Fruit fly (Drosophila melanogaster) whole organism, embryonic: ENCODE results near the gene DIP1.
A peak's percentile ranks its signal among the peaks of the same experiment; 100 is the strongest.

Experiments used
- Ada2b ChIP-seq: fragments of 200-800 bp; sonication (Bioruptor generic); IDR thresholded peaks from 2 replicates; pipeline ENCODE4 v1.3.6; 2022; ENCODE audit warnings: missing biosample characterization, missing genetic modification characterization
- CG10274 ChIP-seq: fragments of 200-800 bp; sonication (Bioruptor generic); optimal IDR thresholded peaks from 3 replicates; lab custom pipeline; 2017; ENCODE audit warnings: missing biosample characterization, mild to moderate bottlenecking, missing genetic modification characterization
- CG10321 ChIP-seq: fragments of 200-800 bp; sonication (Bioruptor generic); IDR thresholded peaks from 2 replicates; pipeline ENCODE4 v1.3.6; 2022; ENCODE audit warnings: missing biosample characterization, missing genetic modification characterization
- CG10959 ChIP-seq: fragments of 200-800 bp; sonication (Bioruptor generic); IDR thresholded peaks from 2 replicates; pipeline ENCODE4 v1.3.6; 2022; ENCODE audit warnings: missing biosample characterization, missing genetic modification characterization
- CG12219 ChIP-seq: fragments of 200-800 bp; sonication (Bioruptor generic); optimal IDR thresholded peaks from 3 replicates; lab custom pipeline; 2018; ENCODE audit warnings: missing biosample characterization, mild to moderate bottlenecking, missing genetic modification characterization
- CG1233 ChIP-seq: fragments of 200-800 bp; sonication (Bioruptor generic); optimal IDR thresholded peaks from 4 replicates; lab custom pipeline; 2018; ENCODE audit warnings: missing biosample characterization, mild to moderate bottlenecking, missing genetic modification characterization
- CG13123 ChIP-seq: fragments of 200-800 bp; sonication (Bioruptor generic); optimal IDR thresholded peaks from 2 replicates; lab custom pipeline; 2016; ENCODE audit warnings: missing biosample characterization, missing genetic modification characterization
- CG15601 ChIP-seq: fragments of 200-800 bp; sonication (Bioruptor generic); optimal IDR thresholded peaks from 3 replicates; lab custom pipeline; 2019; ENCODE audit warnings: missing biosample characterization, mild to moderate bottlenecking, missing genetic modification characterization, moderate library complexity
- CG1602 ChIP-seq: fragments of 200-800 bp; sonication (Bioruptor generic); optimal IDR thresholded peaks from 3 replicates; lab custom pipeline; 2016; ENCODE audit warnings: missing biosample characterization, missing genetic modification characterization
- CG16813 ChIP-seq: fragments of 200-800 bp; sonication (Bioruptor generic); IDR thresholded peaks from 3 replicates; pipeline ENCODE4 v1.3.6; 2022; ENCODE audit warnings: missing biosample characterization, missing genetic modification characterization; ENCODE audit not compliant: partially characterized antibody
- CG17328 ChIP-seq: fragments of 200-800 bp; sonication (Bioruptor generic); IDR thresholded peaks from 2 replicates; pipeline ENCODE4 v1.3.6; 2022; ENCODE audit warnings: missing biosample characterization, missing genetic modification characterization
- CG17612 ChIP-seq: fragments of 200-800 bp; sonication (Bioruptor generic); IDR thresholded peaks from 2 replicates; pipeline ENCODE4 v1.3.6; 2022; ENCODE audit warnings: missing biosample characterization, missing genetic modification characterization
- CG2120 ChIP-seq: fragments of 200-800 bp; sonication (Bioruptor generic); optimal IDR thresholded peaks from 3 replicates; lab custom pipeline; 2016; ENCODE audit warnings: missing biosample characterization, missing genetic modification characterization
- CG31388 ChIP-seq: fragments of 200-800 bp; sonication (Bioruptor generic); optimal IDR thresholded peaks from 2 replicates; lab custom pipeline; 2016; ENCODE audit warnings: missing biosample characterization, missing genetic modification characterization
- CG3281 ChIP-seq: fragments of 200-800 bp; sonication (Bioruptor generic); optimal IDR thresholded peaks from 3 replicates; lab custom pipeline; 2017; ENCODE audit warnings: missing biosample characterization, mild to moderate bottlenecking, missing genetic modification characterization
- CG3407 ChIP-seq: fragments of 200-800 bp; sonication (Bioruptor generic); optimal IDR thresholded peaks from 2 replicates; lab custom pipeline; 2018; ENCODE audit warnings: missing biosample characterization, mild to moderate bottlenecking, missing genetic modification characterization
- CG3847 ChIP-seq: fragments of 200-800 bp; sonication (Bioruptor generic); IDR thresholded peaks from 2 replicates; pipeline ENCODE4 v1.3.6; 2022; ENCODE audit warnings: missing biosample characterization, missing genetic modification characterization
- CG4617 ChIP-seq: fragments of 200-800 bp; sonication (Bioruptor generic); optimal IDR thresholded peaks from 3 replicates; lab custom pipeline; 2016; ENCODE audit warnings: missing biosample characterization, missing genetic modification characterization, borderline replicate concordance
- CG4707 ChIP-seq: fragments of 200-800 bp; sonication (Bioruptor generic); optimal IDR thresholded peaks from 2 replicates; lab custom pipeline; 2018; ENCODE audit warnings: missing biosample characterization, mild to moderate bottlenecking, missing genetic modification characterization, moderate library complexity
- CG6272 ChIP-seq: fragments of 200-800 bp; sonication (Bioruptor generic); IDR thresholded peaks from 2 replicates; pipeline ENCODE4 v1.3.6; 2022; ENCODE audit warnings: missing biosample characterization, missing genetic modification characterization
- CG6683 ChIP-seq: fragments of 200-800 bp; sonication (Bioruptor generic); optimal IDR thresholded peaks from 2 replicates; lab custom pipeline; 2017; ENCODE audit warnings: missing biosample characterization, mild to moderate bottlenecking, missing genetic modification characterization, missing genetic modification reagents
- CG9932 ChIP-seq: fragments of 200-800 bp; sonication (Bioruptor generic); IDR thresholded peaks from 2 replicates; pipeline ENCODE4 v1.3.6; 2022; ENCODE audit warnings: missing biosample characterization, missing genetic modification characterization
- Camta ChIP-seq: fragments of 200-800 bp; sonication (Bioruptor generic); optimal IDR thresholded peaks from 2 replicates; lab custom pipeline; 2016; ENCODE audit warnings: missing biosample characterization, missing genetic modification characterization
- Dll ChIP-seq: fragments of 200-800 bp; sonication (Bioruptor generic); IDR thresholded peaks from 4 replicates; pipeline ENCODE4 v1.3.6; 2022; ENCODE audit warnings: missing biosample characterization, missing genetic modification characterization; ENCODE audit not compliant: partially characterized antibody
- Drgx ChIP-seq: fragments of 200-800 bp; sonication (Bioruptor generic); IDR thresholded peaks from 2 replicates; pipeline ENCODE4 v1.3.6; 2022; ENCODE audit warnings: missing biosample characterization, missing genetic modification characterization
- HLHmδ ChIP-seq: fragments of 200-800 bp; sonication (Bioruptor generic); optimal IDR thresholded peaks from 2 replicates; lab custom pipeline; 2018; ENCODE audit warnings: missing biosample characterization, mild to moderate bottlenecking, missing genetic modification characterization, moderate library complexity
- Hmx ChIP-seq: fragments of 200-800 bp; sonication (Bioruptor generic); optimal IDR thresholded peaks from 2 replicates; lab custom pipeline; 2016; ENCODE audit warnings: missing biosample characterization, missing genetic modification characterization
- Hr39 ChIP-seq: fragments of >200 bp; optimal IDR thresholded peaks from 2 replicates; lab custom pipeline; 2017
- Neu2 ChIP-seq: fragments of 200-800 bp; sonication (Bioruptor generic); optimal IDR thresholded peaks from 3 replicates; lab custom pipeline; 2016; ENCODE audit warnings: missing biosample characterization, missing genetic modification characterization, borderline replicate concordance
- Opbp ChIP-seq: fragments of 200-800 bp; sonication (Bioruptor generic); IDR thresholded peaks from 3 replicates; pipeline ENCODE4 v1.3.6; 2022; ENCODE audit warnings: missing biosample characterization, missing genetic modification characterization; ENCODE audit not compliant: partially characterized antibody
- Sox102F ChIP-seq: fragments of 200-800 bp; sonication (Bioruptor generic); optimal IDR thresholded peaks from 2 replicates; lab custom pipeline; 2018; ENCODE audit warnings: missing biosample characterization, mild to moderate bottlenecking, missing genetic modification characterization, moderate library complexity
- Trl ChIP-seq, 3 experiments: fragments of >200 bp in 2 of 3; fragments of 200-800 bp in 1 of 3; sonication (Bioruptor generic) in 1 of 3; optimal IDR thresholded peaks; 2 replicates in 1 of 3; 3 replicates in 2 of 3; lab custom pipeline; 2016 to 2017; ENCODE audit warnings: missing biosample characterization in 1 of 3, missing genetic modification characterization in 1 of 3
- YL-1 ChIP-seq: fragments of 200-800 bp; sonication (Bioruptor generic); optimal IDR thresholded peaks from 3 replicates; lab custom pipeline; 2017; ENCODE audit warnings: missing biosample characterization, mild to moderate bottlenecking, missing genetic modification characterization
- abd-A ChIP-seq: fragments of 200-800 bp; sonication (Bioruptor generic); optimal IDR thresholded peaks from 3 replicates; lab custom pipeline; 2019; ENCODE audit warnings: missing biosample characterization, mild to moderate bottlenecking, missing genetic modification characterization, moderate library complexity
- bcd ChIP-seq: fragments of 200-800 bp; sonication (Bioruptor generic); optimal IDR thresholded peaks from 2 replicates; lab custom pipeline; 2017; ENCODE audit warnings: missing biosample characterization, mild to moderate bottlenecking, missing genetic modification characterization
- crc ChIP-seq: fragments of 200-800 bp; sonication (Bioruptor generic); optimal IDR thresholded peaks from 2 replicates; lab custom pipeline; 2016; ENCODE audit warnings: missing biosample characterization, missing genetic modification characterization
- dan ChIP-seq: fragments of 200-800 bp; sonication (Bioruptor generic); IDR thresholded peaks from 2 replicates; pipeline ENCODE4 v1.3.6; 2022; ENCODE audit warnings: missing biosample characterization, missing genetic modification characterization
- danr ChIP-seq: fragments of 200-800 bp; sonication (Bioruptor generic); IDR thresholded peaks from 2 replicates; pipeline ENCODE4 v1.3.6; 2022; ENCODE audit warnings: missing biosample characterization, missing genetic modification characterization
- fru ChIP-seq: fragments of >200 bp; optimal IDR thresholded peaks from 2 replicates; lab custom pipeline; 2017
- ftz-f1 ChIP-seq: fragments of 200-800 bp; sonication (Bioruptor generic); optimal IDR thresholded peaks from 2 replicates; lab custom pipeline; 2016; ENCODE audit warnings: missing biosample characterization, missing genetic modification characterization
- gem ChIP-seq: fragments of 200-800 bp; sonication (Bioruptor generic); optimal IDR thresholded peaks from 2 replicates; lab custom pipeline; 2019; ENCODE audit warnings: missing biosample characterization, mild to moderate bottlenecking, missing genetic modification characterization, moderate library complexity
- hb ChIP-seq: fragments of 200-800 bp; sonication (Bioruptor generic); IDR thresholded peaks from 3 replicates; pipeline ENCODE4 v1.3.6; 2022; ENCODE audit warnings: missing biosample characterization, missing genetic modification characterization; ENCODE audit not compliant: partially characterized antibody
- lilli ChIP-seq: fragments of 200-800 bp; sonication (Bioruptor generic); optimal IDR thresholded peaks from 3 replicates; lab custom pipeline; 2016; ENCODE audit warnings: missing biosample characterization, missing genetic modification characterization
- pzg ChIP-seq: fragments of 200-800 bp; sonication (Bioruptor generic); optimal IDR thresholded peaks from 3 replicates; lab custom pipeline; 2018; ENCODE audit warnings: missing biosample characterization, mild to moderate bottlenecking, missing genetic modification characterization, moderate library complexity
- salm ChIP-seq: fragments of 200-800 bp; sonication (Bioruptor generic); optimal IDR thresholded peaks from 2 replicates; lab custom pipeline; 2018; ENCODE audit warnings: missing biosample characterization, mild to moderate bottlenecking, missing genetic modification characterization
- sens ChIP-seq: fragments of 200-800 bp; sonication (Bioruptor generic); peaks from one replicate; lab custom pipeline; 2016; ENCODE audit warnings: missing biosample characterization, missing genetic modification characterization
- stc ChIP-seq: fragments of 200-800 bp; sonication (Bioruptor generic); IDR thresholded peaks from 2 replicates; pipeline ENCODE4 v1.3.6; 2022; ENCODE audit warnings: missing biosample characterization, missing genetic modification characterization
- tll ChIP-seq, 2 experiments: fragments of 200-800 bp in 1 of 2; fragments of >200 bp in 1 of 2; sonication (Bioruptor generic) in 1 of 2; optimal IDR thresholded peaks; 2 replicates each; lab custom pipeline; 2017 to 2019; ENCODE audit warnings: missing biosample characterization in 2 of 2, missing genetic modification characterization in 2 of 2, mild to moderate bottlenecking in 1 of 2, moderate library complexity in 1 of 2
- trh ChIP-seq: fragments of 200-800 bp; sonication (Bioruptor generic); optimal IDR thresholded peaks from 2 replicates; lab custom pipeline; 2016; ENCODE audit warnings: missing biosample characterization, missing genetic modification characterization
- vvl ChIP-seq: fragments of 200-800 bp; sonication (Bioruptor generic); IDR thresholded peaks from 2 replicates; pipeline ENCODE4 v1.3.6; 2022; ENCODE audit warnings: missing biosample characterization, missing genetic modification characterization
- zfh2 ChIP-seq: fragments of 200-800 bp; sonication (Bioruptor generic); optimal IDR thresholded peaks from 2 replicates; lab custom pipeline; 2016; ENCODE audit warnings: missing biosample characterization, missing genetic modification characterization

Gene DIP1

DNA sequence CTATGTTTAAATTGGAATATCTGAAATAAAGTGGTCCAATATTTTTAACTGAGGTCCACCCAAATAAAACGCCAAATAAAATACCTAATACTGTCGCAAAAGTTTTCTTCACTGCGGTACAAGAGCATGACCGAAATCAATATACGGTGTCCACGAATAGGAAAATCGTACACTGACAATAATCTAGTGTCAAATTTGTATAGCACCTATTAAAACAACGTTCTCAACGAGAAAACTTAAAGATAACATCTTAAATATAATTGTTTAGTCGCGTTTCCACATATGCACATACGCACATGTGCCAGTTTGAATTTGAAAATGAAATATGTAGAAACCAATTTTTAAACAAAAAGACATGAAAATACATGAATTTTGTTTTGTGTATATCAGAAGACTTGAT, 1.5 kb upstream of the DIP1 start (continued):
- TF ChIP-seq HLHmδ (GFP tag; lab: Kevin White, UChicago), result no peak
- TF ChIP-seq CG6683 (GFP tag; lab: Kevin White, UChicago), result peak; percentile 23
- peak; percentile 52 for TF ChIP-seq CG2120 (GFP tag; lab: Kevin White, UChicago)
- peak; percentile 69 for TF ChIP-seq CG15601 (tag; lab: Kevin White, UChicago)
- TF ChIP-seq CG17612 (GFP tag; lab: Robert Waterston, UW), result no peak
- no peak for TF ChIP-seq CG13123 (GFP tag; lab: Kevin White, UChicago)
- TF ChIP-seq Neu2 (GFP tag; lab: Kevin White, UChicago), result peak; percentile 37
- TF ChIP-seq zfh2 (GFP tag; lab: Kevin White, UChicago), result peak; percentile 29
- peak; percentile 67 for TF ChIP-seq salm (tag; lab: Kevin White, UChicago)
- TF ChIP-seq trh (GFP tag; lab: Kevin White, UChicago), result no peak
- no peak; the same call in 1 of the 2 replicates for TF ChIP-seq CG3847 (GFP tag; lab: Robert Waterston, UW)
- TF ChIP-seq abd-A (tag; lab: Kevin White, UChicago), result no peak
- TF ChIP-seq tll (GFP tag; optimal IDR thresholded peaks at IDR 0.05; lab: Kevin White, UChicago), result no peak
- no peak for TF ChIP-seq Dll (GFP tag; lab: Robert Waterston, UW)
- no peak for TF ChIP-seq CG10321 (GFP tag; lab: Robert Waterston, UW)
- no peak for TF ChIP-seq stc (GFP tag; lab: Robert Waterston, UW)
- no peak for TF ChIP-seq Hr39 (lab: Kevin White, UChicago)
- no peak for TF ChIP-seq YL-1 (GFP tag; lab: Kevin White, UChicago)
- TF ChIP-seq CG4617 (GFP tag; lab: Kevin White, UChicago), result peak; percentile 5
- TF ChIP-seq Drgx, result no peak
- peak; percentile 86 for TF ChIP-seq gem
- no peak for TF ChIP-seq Trl (optimal IDR thresholded peaks at IDR 0.05; lab: Kevin White, UChicago)
- peak; percentile 70 for TF ChIP-seq Trl (GFP tag; optimal IDR thresholded peaks at IDR 0.05; lab: Kevin White, UChicago)
- no peak for TF ChIP-seq hb (GFP tag; lab: Robert Waterston, UW)
- TF ChIP-seq fru (lab: Kevin White, UChicago), result no peak
- peak; percentile 49 for TF ChIP-seq Camta (GFP tag; lab: Kevin White, UChicago)
- no peak for TF ChIP-seq Opbp (GFP tag; lab: Robert Waterston, UW)
- TF ChIP-seq pzg, result peak; percentile 14
- TF ChIP-seq crc (GFP tag; lab: Kevin White, UChicago), result peak; percentile 30
- TF ChIP-seq CG3281 (GFP tag; lab: Kevin White, UChicago), result peak; percentile 67
- TF ChIP-seq vvl, result no peak; the same call in none of the 2 replicates
- TF ChIP-seq bcd (GFP tag; lab: Kevin White, UChicago), result peak; percentile 53
- TF ChIP-seq CG1233 (GFP tag; lab: Kevin White, UChicago), result peak; percentile 67
- TF ChIP-seq dan (GFP tag; lab: Robert Waterston, UW), result no peak
- no peak for TF ChIP-seq CG10274 (GFP tag; lab: Kevin White, UChicago)
- no peak for TF ChIP-seq danr
- TF ChIP-seq Sox102F (GFP tag; lab: Kevin White, UChicago), result peak; percentile 75
- TF ChIP-seq sens (GFP tag; lab: Kevin White, UChicago), result peak; percentile 94
- no peak for TF ChIP-seq Hmx (GFP tag; lab: Kevin White, UChicago)
- no peak for TF ChIP-seq CG16813 (GFP tag; lab: Robert Waterston, UW)
- no peak; the same call in 1 of the 2 replicates for TF ChIP-seq Ada2b
- TF ChIP-seq CG3407 (GFP tag; lab: Kevin White, UChicago), result peak; percentile 50
- TF ChIP-seq ftz-f1 (GFP tag; lab: Kevin White, UChicago), result no peak
- TF ChIP-seq lilli, result peak; percentile 63
- no peak for TF ChIP-seq CG6272 (GFP tag; lab: Robert Waterston, UW)
- TF ChIP-seq CG17328 (GFP tag; lab: Robert Waterston, UW), result peak; percentile 34
- no peak for TF ChIP-seq CG10959 (GFP tag; lab: Robert Waterston, UW)
- TF ChIP-seq CG31388 (GFP tag; lab: Kevin White, UChicago), result no peak
- TF ChIP-seq CG4707 (GFP tag; lab: Kevin White, UChicago), result peak; percentile 50
- no peak; the same call in 1 of the 2 replicates for TF ChIP-seq CG9932
- TF ChIP-seq CG1602 (GFP tag; lab: Kevin White, UChicago), result peak; percentile 54
- peak; percentile 76 for TF ChIP-seq CG12219
